Worm (Caenorhabditis elegans) whole organism, L3 larva: Measurements from ENCODE around the gene Y38H6C.24.
A peak's percentile ranks its signal among the peaks of the same experiment; 100 is the strongest.
"Not testable (repeated sequence)": the region's sequence is repeated elsewhere in the genome, so short reads cannot be mapped to it uniquely, and the experiment has no call there.

Source experiments
- R02D3.7 ChIP-seq: fragments of 150-350 bp; optimal IDR thresholded peaks from 2 replicates; lab custom pipeline; 2014; ENCODE audit warnings: missing biosample characterization, missing genetic modification characterization
- ZK546.5 ChIP-seq: sonication (generic microtip); optimal IDR thresholded peaks from 2 replicates; lab custom pipeline; 2017; ENCODE audit warnings: missing biosample characterization, missing genetic modification characterization
- aly-2 ChIP-seq: fragments of 150-350 bp; optimal IDR thresholded peaks from 2 replicates; lab custom pipeline; 2014; ENCODE audit warnings: missing biosample characterization, missing genetic modification characterization
- ceh-16 ChIP-seq: sonication (generic microtip); optimal IDR thresholded peaks from 2 replicates; lab custom pipeline; 2017; ENCODE audit warnings: missing biosample characterization, missing genetic modification characterization
- ceh-28 ChIP-seq: fragments of 150-350 bp; optimal IDR thresholded peaks from 2 replicates; lab custom pipeline; 2014; ENCODE audit warnings: missing biosample characterization, missing genetic modification reagents, missing genetic modification characterization
- ceh-82 ChIP-seq: fragments of 150-350 bp; optimal IDR thresholded peaks from 2 replicates; lab custom pipeline; 2014; ENCODE audit warnings: missing biosample characterization, missing genetic modification characterization
- ceh-9 ChIP-seq: sonication (generic microtip); optimal IDR thresholded peaks from 2 replicates; lab custom pipeline; 2018; ENCODE audit warnings: missing biosample characterization, missing genetic modification characterization
- egl-27 ChIP-seq: sonication (generic microtip); optimal IDR thresholded peaks from 4 replicates; lab custom pipeline; 2017; ENCODE audit warnings: missing biosample characterization, missing genetic modification reagents, missing genetic modification characterization
- egl-5 ChIP-seq: fragments of 150-350 bp; optimal IDR thresholded peaks from 2 replicates; lab custom pipeline; 2017; ENCODE audit warnings: missing biosample characterization, missing genetic modification reagents, missing genetic modification characterization, inconsistent platforms
- elt-2 ChIP-seq: sonication (generic microtip); optimal IDR thresholded peaks from 2 replicates; lab custom pipeline; 2016; ENCODE audit warnings: missing genetic modification reagents, mild to moderate bottlenecking, missing genetic modification characterization, missing compliant biosample characterization
- fkh-10 ChIP-seq: sonication (generic microtip); optimal IDR thresholded peaks from 2 replicates; lab custom pipeline; 2017; ENCODE audit warnings: missing biosample characterization, missing genetic modification reagents, missing genetic modification characterization
- fkh-2 ChIP-seq: fragments of 150-350 bp; optimal IDR thresholded peaks from 2 replicates; lab custom pipeline; 2014; ENCODE audit warnings: missing biosample characterization, missing genetic modification reagents, missing genetic modification characterization
- fos-1 ChIP-seq: fragments of 150-350 bp; optimal IDR thresholded peaks from 2 replicates; lab custom pipeline; 2014; ENCODE audit warnings: missing biosample characterization, missing genetic modification characterization
- jun-1 ChIP-seq: fragments of 150-350 bp; optimal IDR thresholded peaks from 2 replicates; lab custom pipeline; 2014; ENCODE audit warnings: missing biosample characterization, missing genetic modification reagents, missing genetic modification characterization
- lin-15B ChIP-seq: fragments of 150-350 bp; optimal IDR thresholded peaks from 2 replicates; lab custom pipeline; 2014; ENCODE audit warnings: missing biosample characterization, missing genetic modification characterization
- lin-39 ChIP-seq: fragments of 150-350 bp; optimal IDR thresholded peaks from 2 replicates; lab custom pipeline; 2018; ENCODE audit warnings: missing biosample characterization, missing genetic modification reagents, missing genetic modification characterization
- mdl-1 ChIP-seq: fragments of 150-350 bp; optimal IDR thresholded peaks from 2 replicates; lab custom pipeline; 2014; ENCODE audit warnings: missing biosample characterization, missing genetic modification characterization
- mml-1 ChIP-seq: fragments of 150-350 bp; sonication (generic microtip); optimal IDR thresholded peaks from 3 replicates; lab custom pipeline; 2014; ENCODE audit warnings: missing biosample characterization, missing genetic modification characterization
- nfya-1 ChIP-seq: sonication (generic microtip); optimal IDR thresholded peaks from 2 replicates; lab custom pipeline; 2017; ENCODE audit warnings: missing genetic modification characterization, mild to moderate bottlenecking, missing compliant biosample characterization, antibody characterized with exemption, moderate library complexity; ENCODE audit not compliant: insufficient read depth
- nhr-11 ChIP-seq: fragments of 150-350 bp; optimal IDR thresholded peaks from 2 replicates; lab custom pipeline; 2014; ENCODE audit warnings: missing biosample characterization, missing genetic modification characterization
- nhr-12 ChIP-seq: fragments of 150-350 bp; optimal IDR thresholded peaks from 2 replicates; lab custom pipeline; 2014; ENCODE audit warnings: missing biosample characterization, missing genetic modification characterization
- nhr-23 ChIP-seq: fragments of 150-350 bp; optimal IDR thresholded peaks from 2 replicates; lab custom pipeline; 2014; ENCODE audit warnings: missing biosample characterization, missing genetic modification reagents, missing genetic modification characterization
- nhr-237 ChIP-seq: fragments of 150-350 bp; optimal IDR thresholded peaks from 2 replicates; lab custom pipeline; 2014; ENCODE audit warnings: missing biosample characterization, missing genetic modification characterization
- nhr-25 ChIP-seq: sonication (generic microtip); optimal IDR thresholded peaks from 2 replicates; lab custom pipeline; 2017; ENCODE audit warnings: missing biosample characterization, missing genetic modification characterization
- nhr-28 ChIP-seq: fragments of 150-350 bp; optimal IDR thresholded peaks from 2 replicates; lab custom pipeline; 2014; ENCODE audit warnings: missing biosample characterization, missing genetic modification characterization
- nhr-67 ChIP-seq: fragments of 150-350 bp; optimal IDR thresholded peaks from 2 replicates; lab custom pipeline; 2014; ENCODE audit warnings: missing biosample characterization, missing genetic modification characterization
- nhr-76 ChIP-seq: fragments of 150-350 bp; sonication (generic microtip); optimal IDR thresholded peaks from 5 replicates; lab custom pipeline; 2014; ENCODE audit warnings: missing biosample characterization, missing genetic modification characterization
- pha-4 ChIP-seq: fragments of 150-350 bp; optimal IDR thresholded peaks from 2 replicates; lab custom pipeline; 2014; ENCODE audit warnings: missing biosample characterization, missing genetic modification reagents, missing genetic modification characterization
- pqm-1 ChIP-seq: fragments of 150-350 bp; optimal IDR thresholded peaks from 2 replicates; lab custom pipeline; 2017; ENCODE audit warnings: missing biosample characterization, missing genetic modification characterization, inconsistent platforms
- sea-2 ChIP-seq: fragments of 150-350 bp; sonication (generic microtip); optimal IDR thresholded peaks from 4 replicates; lab custom pipeline; 2014; ENCODE audit warnings: missing biosample characterization, missing genetic modification reagents, missing genetic modification characterization
- skn-1 ChIP-seq: fragments of 150-350 bp; optimal IDR thresholded peaks from 2 replicates; lab custom pipeline; 2014; ENCODE audit warnings: missing biosample characterization, missing genetic modification characterization
- tbx-2 ChIP-seq: sonication (generic microtip); optimal IDR thresholded peaks from 2 replicates; lab custom pipeline; 2016; ENCODE audit warnings: mild to moderate bottlenecking, missing genetic modification characterization, missing compliant biosample characterization
- unc-62 ChIP-seq: fragments of 150-350 bp; sonication (generic microtip); optimal IDR thresholded peaks from 4 replicates; lab custom pipeline; 2014; ENCODE audit warnings: missing biosample characterization, missing genetic modification reagents, missing genetic modification characterization
- ztf-11 ChIP-seq: fragments of 150-350 bp; optimal IDR thresholded peaks from 2 replicates; lab custom pipeline; 2014; ENCODE audit warnings: missing biosample characterization, missing genetic modification characterization
- ztf-4 ChIP-seq: fragments of 150-350 bp; optimal IDR thresholded peaks from 2 replicates; lab custom pipeline; 2014; ENCODE audit warnings: missing biosample characterization, missing genetic modification characterization

Y38H6C.24 gene

ce11 chrV:20504997-20505396 is 21.2 kb upstream of the Y38H6C.24 start, which contains the start of gene Y38H6C.4:
Gene Y38H6C.4, minus strand, starts transcription at chrV:20505097.
- TF ChIP-seq nhr-28 (tag; lab: Kevin White, UChicago) = no peak
- TF ChIP-seq ceh-16 (tag; lab: Kevin White, UChicago) = no peak
- no peak for TF ChIP-seq nhr-237 (tag; lab: Kevin White, UChicago)
- TF ChIP-seq unc-62 (GFP tag; lab: Kevin White, UChicago) = no peak
- TF ChIP-seq pha-4 (tag; lab: Kevin White, UChicago) = no peak
- TF ChIP-seq ceh-9 = no peak
- no peak for TF ChIP-seq nhr-11 (tag; lab: Kevin White, UChicago)
- TF ChIP-seq nfya-1 (tag; lab: Kevin White, UChicago) = no peak
- no peak for TF ChIP-seq ceh-28 (tag; lab: Kevin White, UChicago)
- no peak for TF ChIP-seq aly-2 (tag; lab: Kevin White, UChicago)
- TF ChIP-seq fos-1 (tag; lab: Kevin White, UChicago) = no peak
- no peak for TF ChIP-seq jun-1 (tag; lab: Kevin White, UChicago)
- no peak for TF ChIP-seq sea-2 (GFP tag; lab: Kevin White, UChicago)
- TF ChIP-seq nhr-67 (tag; lab: Kevin White, UChicago) = no peak
- no peak for TF ChIP-seq nhr-23 (tag; lab: Kevin White, UChicago)
- TF ChIP-seq lin-39 (tag; lab: Kevin White, UChicago) = no peak
- no peak for TF ChIP-seq tbx-2 (tag; lab: Kevin White, UChicago)

- TF ChIP-seq unc-62 (GFP tag; lab: Kevin White, UChicago) (no peak), jun-1 (tag; lab: Kevin White, UChicago) (no peak), fkh-10 (GFP tag; lab: Kevin White, UChicago) (no peak), nhr-76 (tag; lab: Kevin White, UChicago) (no peak), nhr-11 (tag; lab: Kevin White, UChicago) (no peak), fos-1 (tag; lab: Kevin White, UChicago) (no peak), egl-5 (tag; lab: Kevin White, UChicago) (no peak), nhr-28 (tag; lab: Kevin White, UChicago) (no peak), ZK546.5 (tag; lab: Kevin White, UChicago) (no peak), nhr-25 (tag; lab: Kevin White, UChicago) (no peak)
Measured at ce11 chrV:20506542-20506941, 19.7 kb upstream of the Y38H6C.24 start.

ce11 chrV:20509427-20509826 is 16.8 kb upstream of the Y38H6C.24 start:
- TF ChIP-seq jun-1 (tag; lab: Kevin White, UChicago) (no peak), ZK546.5 (tag; lab: Kevin White, UChicago) (no peak), ztf-11 (tag; lab: Kevin White, UChicago) (no peak), fkh-10 (GFP tag; lab: Kevin White, UChicago) (no peak), egl-27 (no peak), ztf-4 (tag; lab: Kevin White, UChicago) (no peak), lin-39 (tag; lab: Kevin White, UChicago) (no peak), nhr-11 (tag; lab: Kevin White, UChicago) (no peak), pha-4 (tag; lab: Kevin White, UChicago) (no peak), nhr-76 (tag; lab: Kevin White, UChicago) (no peak)

- TF ChIP-seq R02D3.7; nhr-12 (tag; lab: Kevin White, UChicago); mml-1: not testable (repeated sequence)
Measured at ce11 chrV:20513661-20514060, 12.6 kb upstream of the Y38H6C.24 start, which contains the start of gene Y38H6C.8. Gene Y38H6C.8, plus strand, starts transcription at chrV:20513961.

- peak; percentile 58 for TF ChIP-seq elt-2 (tag; lab: Kevin White, UChicago)
- no peak for TF ChIP-seq aly-2 (tag; lab: Kevin White, UChicago)
Measured at ce11 chrV:20514483-20514882, 11.8 kb upstream of the Y38H6C.24 start.

- no peak for TF ChIP-seq pha-4 (tag; lab: Kevin White, UChicago)
- no peak for TF ChIP-seq lin-15B (tag; lab: Kevin White, UChicago)
- no peak for TF ChIP-seq nhr-25 (tag; lab: Kevin White, UChicago)
- no peak for TF ChIP-seq ztf-11 (tag; lab: Kevin White, UChicago)
- no peak for TF ChIP-seq skn-1 (tag; lab: Kevin White, UChicago)
- no peak for TF ChIP-seq egl-5 (tag; lab: Kevin White, UChicago)
- TF ChIP-seq nhr-23 (tag; lab: Kevin White, UChicago) = no peak
- TF ChIP-seq jun-1 (tag; lab: Kevin White, UChicago) = no peak
- no peak for TF ChIP-seq mdl-1 (tag; lab: Kevin White, UChicago)
- TF ChIP-seq tbx-2 (tag; lab: Kevin White, UChicago) = no peak
- TF ChIP-seq nhr-11 (tag; lab: Kevin White, UChicago) = no peak
- no peak for TF ChIP-seq elt-2 (tag; lab: Kevin White, UChicago)
- TF ChIP-seq nhr-12 (tag; lab: Kevin White, UChicago) = no peak
- TF ChIP-seq ceh-16 (tag; lab: Kevin White, UChicago) = no peak
- TF ChIP-seq nfya-1 (tag; lab: Kevin White, UChicago) = no peak
- no peak for TF ChIP-seq ceh-28 (tag; lab: Kevin White, UChicago)
- TF ChIP-seq ceh-82 (tag; lab: Kevin White, UChicago) = no peak
- no peak for TF ChIP-seq pqm-1 (tag; lab: Kevin White, UChicago)
- TF ChIP-seq ceh-9 = no peak
- TF ChIP-seq fkh-2 (tag; lab: Kevin White, UChicago) = no peak
Measured at ce11 chrV:20517005-20517404, 9.2 kb upstream of the Y38H6C.24 start.
